Fruit fly (Drosophila melanogaster) whole organism, wandering third instar larva: Measurements from ENCODE around the gene eater.

Experiments
- HLH106 ChIP-seq: fragments of 200-800 bp; optimal IDR thresholded peaks from 3 replicates; lab custom pipeline; 2019; ENCODE audit warnings: missing biosample characterization, mild to moderate bottlenecking, missing genetic modification characterization, moderate library complexity
- lola ChIP-seq: fragments of >200 bp; optimal IDR thresholded peaks from 2 replicates; lab custom pipeline; 2017; ENCODE audit warnings: missing biosample characterization, missing genetic modification characterization
- psq ChIP-seq: fragments of 200-800 bp; sonication (Bioruptor generic); optimal IDR thresholded peaks from 3 replicates; lab custom pipeline; 2017; ENCODE audit warnings: missing biosample characterization, mild to moderate bottlenecking, missing genetic modification characterization, moderate library complexity

- TF ChIP-seq lola (GFP tag; lab: Kevin White, UChicago) (no peak), psq (GFP tag; lab: Kevin White, UChicago) (peak; percentile 71), HLH106 (tag; lab: Kevin White, UChicago) (no peak)
Observed at dm6 chr3R:27075694-27076093, 23.8 kb downstream of the eater start, which contains the start of gene CG14257.
